Worm (Caenorhabditis elegans) whole organism, L1 larva: ENCODE data around the gene rps-4.

Source experiments
- C04F5.9 ChIP-seq: sonication (generic microtip); optimal IDR thresholded peaks from 2 replicates; lab custom pipeline; 2016; ENCODE audit warnings: missing genetic modification characterization, missing compliant biosample characterization
- aha-1 ChIP-seq: fragments of 150-350 bp; optimal IDR thresholded peaks from 2 replicates; lab custom pipeline; 2014; ENCODE audit warnings: missing biosample characterization, missing genetic modification characterization
- aly-2 ChIP-seq: fragments of 150-350 bp; optimal IDR thresholded peaks from 2 replicates; lab custom pipeline; 2014; ENCODE audit warnings: missing biosample characterization, missing genetic modification characterization
- blmp-1 ChIP-seq: fragments of 150-350 bp; optimal IDR thresholded peaks from 2 replicates; lab custom pipeline; 2014; ENCODE audit warnings: missing biosample characterization, missing genetic modification characterization
- ceh-88 ChIP-seq: fragments of 200-800 bp; sonication (Bioruptor generic); IDR thresholded peaks from 2 replicates; pipeline ENCODE4 v1.3.6; 2022; ENCODE audit warnings: missing genetic modification characterization, missing compliant biosample characterization
- ceh-90 ChIP-seq: sonication (generic microtip); optimal IDR thresholded peaks from 2 replicates; lab custom pipeline; 2016; ENCODE audit warnings: missing genetic modification characterization, missing compliant biosample characterization
- dpl-1 ChIP-seq, 3 experiments: fragments of 150-350 bp in 2 of 3; sonication (generic microtip) in 1 of 3; optimal IDR thresholded peaks; 2 replicates each; lab custom pipeline; 2014 to 2017; ENCODE audit warnings: missing biosample characterization in 3 of 3, missing genetic modification characterization in 3 of 3, missing genetic modification reagents in 3 of 3
- elt-3 ChIP-seq, 6 experiments: fragments of 150-350 bp in 1 of 6; sonication (generic microtip); optimal IDR thresholded peaks; 2 replicates each; lab custom pipeline; 2017 to 2018; ENCODE audit warnings: missing biosample characterization in 6 of 6, missing genetic modification characterization in 6 of 6, inconsistent platforms in 1 of 6
- ets-5 ChIP-seq: fragments of 200-800 bp; sonication (Bioruptor generic); IDR thresholded peaks from 2 replicates; pipeline ENCODE4 v1.3.6; 2022; ENCODE audit warnings: missing genetic modification characterization, missing compliant biosample characterization
- hlh-17 ChIP-seq: fragments of 200-800 bp; sonication (Bioruptor generic); optimal IDR thresholded peaks from 2 replicates; lab custom pipeline; 2018; ENCODE audit warnings: missing genetic modification characterization, mild to moderate bottlenecking, missing compliant biosample characterization, moderate library complexity, borderline replicate concordance
- lin-14 ChIP-seq: fragments of 200-800 bp; sonication (Bioruptor generic); optimal IDR thresholded peaks from 2 replicates; lab custom pipeline; 2018; ENCODE audit warnings: mild to moderate bottlenecking, missing genetic modification characterization, moderate library complexity, missing compliant biosample characterization
- lin-15B ChIP-seq: fragments of 150-350 bp; sonication (generic microtip); optimal IDR thresholded peaks from 3 replicates; lab custom pipeline; 2014; ENCODE audit warnings: missing biosample characterization, missing genetic modification characterization
- lin-35 ChIP-seq, 2 experiments: fragments of 150-350 bp; optimal IDR thresholded peaks; 2 replicates each; lab custom pipeline; 2014; ENCODE audit warnings: missing biosample characterization in 2 of 2, missing genetic modification characterization in 2 of 2, missing genetic modification reagents in 2 of 2
- lir-3 ChIP-seq: sonication (generic microtip); optimal IDR thresholded peaks from 2 replicates; lab custom pipeline; 2016; ENCODE audit warnings: mild to moderate bottlenecking, missing genetic modification characterization, moderate library complexity, missing compliant biosample characterization; ENCODE audit not compliant: poor library complexity
- lsy-2 ChIP-seq, 2 experiments: fragments of 150-350 bp; optimal IDR thresholded peaks; 2 replicates each; lab custom pipeline; 2014; ENCODE audit warnings: missing biosample characterization in 2 of 2, missing genetic modification characterization in 2 of 2
- mab-9 ChIP-seq: fragments of 200-800 bp; sonication (Bioruptor generic); IDR thresholded peaks from 2 replicates; pipeline ENCODE4 v1.3.6; 2022; ENCODE audit warnings: missing genetic modification reagents, missing genetic modification characterization, missing compliant biosample characterization
- mdl-1 ChIP-seq, 2 experiments: fragments of 150-350 bp; optimal IDR thresholded peaks; 2 replicates each; lab custom pipeline; 2014 to 2017; ENCODE audit warnings: missing biosample characterization in 2 of 2, missing genetic modification characterization in 2 of 2, inconsistent platforms in 1 of 2
- mep-1 ChIP-seq: fragments of 150-350 bp; optimal IDR thresholded peaks from 2 replicates; lab custom pipeline; 2014; ENCODE audit warnings: missing biosample characterization, missing genetic modification characterization
- nhr-20 ChIP-seq: sonication (generic microtip); optimal IDR thresholded peaks from 2 replicates; lab custom pipeline; 2016; ENCODE audit warnings: mild to moderate bottlenecking, missing genetic modification characterization, missing compliant biosample characterization
- nhr-47 ChIP-seq: sonication (generic microtip); optimal IDR thresholded peaks from 2 replicates; lab custom pipeline; 2016; ENCODE audit warnings: mild to moderate bottlenecking, missing genetic modification characterization, moderate library complexity, missing compliant biosample characterization
- nhr-71 ChIP-seq: sonication (generic microtip); optimal IDR thresholded peaks from 2 replicates; lab custom pipeline; 2016; ENCODE audit warnings: mild to moderate bottlenecking, missing genetic modification characterization, moderate library complexity, missing compliant biosample characterization
- nhr-84 ChIP-seq: sonication (generic microtip); optimal IDR thresholded peaks from 2 replicates; lab custom pipeline; 2017; ENCODE audit warnings: missing biosample characterization, missing genetic modification characterization
- nhr-85 ChIP-seq: sonication (generic microtip); peaks from one replicate; lab custom pipeline; 2016; ENCODE audit warnings: missing genetic modification characterization, inconsistent platforms, missing compliant biosample characterization
- nhr-90 ChIP-seq: sonication (generic microtip); optimal IDR thresholded peaks from 2 replicates; lab custom pipeline; 2016; ENCODE audit warnings: mild to moderate bottlenecking, missing genetic modification characterization, missing compliant biosample characterization; ENCODE audit not compliant: poor library complexity
- rnt-1 ChIP-seq: sonication (generic microtip); optimal IDR thresholded peaks from 2 replicates; lab custom pipeline; 2016; ENCODE audit warnings: mild to moderate bottlenecking, missing genetic modification characterization, moderate library complexity, missing compliant biosample characterization
- snu-23 ChIP-seq: sonication (generic microtip); optimal IDR thresholded peaks from 2 replicates; lab custom pipeline; 2016; ENCODE audit warnings: missing genetic modification characterization, missing compliant biosample characterization
- sup-37 ChIP-seq: fragments of 200-800 bp; sonication (Bioruptor generic); optimal IDR thresholded peaks from 2 replicates; lab custom pipeline; 2018; ENCODE audit warnings: mild to moderate bottlenecking, missing genetic modification characterization, missing compliant biosample characterization
- tbx-2 ChIP-seq: sonication (generic microtip); optimal IDR thresholded peaks from 2 replicates; lab custom pipeline; 2016; ENCODE audit warnings: missing genetic modification characterization, missing compliant biosample characterization
- unc-130 ChIP-seq: fragments of 150-350 bp; optimal IDR thresholded peaks from 2 replicates; lab custom pipeline; 2017; ENCODE audit warnings: missing biosample characterization, missing genetic modification characterization, inconsistent platforms
- unc-30 ChIP-seq: sonication (generic microtip); optimal IDR thresholded peaks from 2 replicates; lab custom pipeline; 2017; ENCODE audit warnings: missing biosample characterization, missing genetic modification characterization
- unc-62 ChIP-seq: fragments of 150-350 bp; optimal IDR thresholded peaks from 2 replicates; lab custom pipeline; 2014; ENCODE audit warnings: missing biosample characterization, missing genetic modification reagents, missing genetic modification characterization
- vab-15 ChIP-seq: sonication (generic microtip); optimal IDR thresholded peaks from 2 replicates; lab custom pipeline; 2017; ENCODE audit warnings: missing genotype, mild to moderate bottlenecking, missing genetic modification characterization, missing compliant biosample characterization
- ztf-11 ChIP-seq, 2 experiments: sonication (generic microtip); optimal IDR thresholded peaks; 2 replicates each; lab custom pipeline; 2016 to 2017; ENCODE audit warnings: missing genetic modification characterization in 2 of 2, missing biosample characterization in 1 of 2, missing compliant biosample characterization in 1 of 2
- ztf-4 ChIP-seq: fragments of 150-350 bp; optimal IDR thresholded peaks from 2 replicates; lab custom pipeline; 2014; ENCODE audit warnings: missing biosample characterization, missing genetic modification characterization

Gene rps-4

DNA sequence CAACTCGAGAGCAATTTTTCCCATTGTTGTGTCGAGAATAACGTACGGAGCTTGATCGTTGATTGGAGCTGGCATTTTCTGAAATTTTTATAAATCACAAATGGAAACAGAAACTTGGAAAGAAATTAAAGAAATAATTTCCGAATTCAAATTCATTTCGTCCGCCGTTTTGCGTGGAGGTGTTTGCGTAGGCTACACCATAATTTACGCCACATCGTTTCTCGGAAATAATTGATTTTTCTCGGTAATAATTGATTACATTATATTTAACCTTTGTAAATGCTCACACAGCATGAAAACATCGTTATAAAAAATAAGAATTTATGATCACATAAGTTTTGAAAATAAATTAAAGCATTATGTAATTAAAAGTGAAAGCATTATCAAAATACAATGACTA is 48.7 kb upstream of the rps-4 start, which contains the start of gene cyn-12 (continued):
- TF ChIP-seq lin-35 (GFP tag; optimal IDR thresholded peaks at IDR 0.05; lab: Kevin White, UChicago) (peak; percentile 19 to 46), aly-2 (tag; lab: Kevin White, UChicago) (no peak)

DNA sequence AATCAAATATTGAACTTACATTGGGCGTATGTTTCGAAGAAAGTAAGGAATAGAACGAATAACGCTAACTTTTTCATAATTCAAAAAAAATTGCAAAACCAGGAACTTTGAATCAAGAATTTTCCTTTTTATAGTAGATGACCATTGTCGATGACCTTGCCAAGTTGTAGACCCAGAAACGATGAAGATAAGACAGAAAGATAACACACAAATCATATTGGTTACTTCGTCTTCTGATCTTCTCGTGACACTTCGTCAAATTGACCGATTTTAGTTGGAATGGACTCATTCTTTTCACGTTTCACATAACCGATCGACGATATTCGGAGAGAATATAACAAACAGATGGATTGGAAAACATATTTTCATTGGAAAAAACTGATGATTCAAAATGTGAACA is 47.3 kb upstream of the rps-4 start, which contains the start of gene grsp-3:
Gene grsp-3 (minus strand): TSS at position 149 of the 400 bp plus-strand sequence.
- TF ChIP-seq unc-62 (GFP tag; lab: Kevin White, UChicago), result no peak
- peak in 1 of 2 experiments; percentile 32 for TF ChIP-seq mdl-1 (tag; optimal IDR thresholded peaks at IDR 0.05; lab: Kevin White, UChicago)
- peak; percentile 89 for TF ChIP-seq nhr-85
- peak; percentile 60 for TF ChIP-seq lin-14
- no peak for TF ChIP-seq ztf-11 (tag; optimal IDR thresholded peaks at IDR 0.05; lab: Kevin White, UChicago)
- peak; percentile 1 to 33 for TF ChIP-seq lsy-2 (tag; optimal IDR thresholded peaks at IDR 0.05; lab: Kevin White, UChicago)
- TF ChIP-seq ets-5 (GFP tag; lab: Robert Waterston, UW), result no peak
- TF ChIP-seq unc-130, result peak; percentile 39
- TF ChIP-seq ztf-4 (tag; lab: Kevin White, UChicago), result no peak
- peak; percentile 60 for TF ChIP-seq nhr-20 (tag; lab: Kevin White, UChicago)
- TF ChIP-seq lir-3 (tag; lab: Kevin White, UChicago), result no peak
- peak; percentile 18 for TF ChIP-seq tbx-2 (tag; lab: Kevin White, UChicago)
- TF ChIP-seq ceh-90 (tag; lab: Kevin White, UChicago), result no peak
- TF ChIP-seq aly-2 (tag; lab: Kevin White, UChicago), result no peak
- TF ChIP-seq mab-9 (GFP tag; lab: Robert Waterston, UW), result no peak
- TF ChIP-seq dpl-1 (GFP tag; optimal IDR thresholded peaks at IDR 0.05; lab: Kevin White, UChicago), result peak in 1 of 3 experiments; percentile 26
- no peak for TF ChIP-seq sup-37 (GFP tag; lab: Kevin White, UChicago)
- peak; percentile 39 for TF ChIP-seq mep-1 (tag; lab: Kevin White, UChicago)
- peak; percentile 57 for TF ChIP-seq snu-23
- TF ChIP-seq rnt-1 (tag; lab: Kevin White, UChicago), result peak; percentile 7
- TF ChIP-seq hlh-17 (GFP tag; lab: Kevin White, UChicago), result no peak
- TF ChIP-seq blmp-1 (tag; lab: Kevin White, UChicago), result peak; percentile 80
- peak; percentile 59 for TF ChIP-seq nhr-71 (tag; lab: Kevin White, UChicago)
- peak in 1 of 2 experiments; percentile 43 for TF ChIP-seq lin-35 (GFP tag; optimal IDR thresholded peaks at IDR 0.05; lab: Kevin White, UChicago)
- no peak for TF ChIP-seq nhr-90
- TF ChIP-seq elt-3 (tag; optimal IDR thresholded peaks at IDR 0.05; lab: Kevin White, UChicago), result peak in 2 of 6 experiments; percentile 59 to 95

DNA sequence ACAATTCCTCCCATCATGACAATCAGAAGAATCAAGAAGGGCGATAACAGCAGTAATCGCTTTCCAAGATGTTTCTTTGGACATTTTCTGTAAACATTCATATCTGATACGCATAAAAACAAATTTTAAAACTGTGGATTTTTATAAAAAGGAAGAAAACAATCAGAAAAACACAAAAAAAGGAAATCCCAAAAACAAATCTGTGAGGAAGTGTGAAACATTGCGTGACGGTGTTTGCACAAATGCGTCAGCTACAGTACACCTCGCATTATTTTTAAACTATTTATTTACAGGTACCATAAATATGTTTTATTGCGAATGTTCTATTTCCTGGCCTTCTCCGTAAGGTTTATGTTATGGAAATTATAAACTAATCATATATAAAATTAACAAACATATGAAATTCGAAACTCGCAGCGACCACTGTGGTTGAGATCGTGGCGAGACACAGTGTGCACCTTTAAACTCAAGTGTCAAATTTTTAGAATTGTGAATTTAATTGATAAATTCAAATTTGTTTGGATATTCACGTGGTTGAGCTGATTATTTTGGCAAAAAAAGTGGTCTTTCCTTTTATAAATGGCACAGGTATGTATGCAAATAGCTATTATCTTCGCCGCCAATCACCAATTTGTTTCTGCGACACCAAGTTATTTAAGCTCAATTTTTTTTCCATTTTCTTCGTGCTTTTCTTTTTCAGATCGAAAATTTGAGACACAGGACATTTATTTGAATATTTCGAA is 37.0 kb upstream of the rps-4 start, which contains the start of the genes C34D4.10 and str-48:
Gene C34D4.10 (minus strand): TSS at position 101 of the 743 bp plus-strand sequence.
Gene str-48 (plus strand): TSS at position 693 of the 743 bp plus-strand sequence.
- no peak for TF ChIP-seq lin-15B
- TF ChIP-seq ceh-88 (GFP tag; lab: Robert Waterston, UW), result no peak
- no peak for TF ChIP-seq nhr-90

DNA sequence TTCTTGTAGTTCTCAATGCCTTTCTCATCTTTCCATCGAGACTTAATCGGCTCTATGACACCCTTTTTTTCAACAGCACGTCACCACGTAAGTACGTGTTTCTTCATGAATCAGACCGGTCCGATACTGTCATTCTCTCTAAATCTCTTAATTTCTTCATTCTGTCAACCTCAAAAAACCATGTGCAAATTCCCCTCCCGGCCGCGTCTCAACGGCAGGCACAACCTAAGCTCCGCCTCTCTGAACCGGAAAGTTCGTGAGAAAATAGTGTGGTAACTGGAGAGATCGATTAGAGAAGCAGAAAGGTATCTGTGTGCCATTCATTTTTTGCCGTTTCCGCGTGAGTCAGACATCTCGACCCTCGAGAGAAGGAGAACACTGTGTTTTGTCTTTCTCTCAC is 30.1 kb upstream of the rps-4 start, which contains the start of gene nas-8:
Gene nas-8 (plus strand): TSS at position 301 of the 400 bp plus-strand sequence.
- no peak for TF ChIP-seq nhr-90
- peak; percentile 11 for TF ChIP-seq snu-23
- TF ChIP-seq, all 84 proteins: peak for 1

DNA sequence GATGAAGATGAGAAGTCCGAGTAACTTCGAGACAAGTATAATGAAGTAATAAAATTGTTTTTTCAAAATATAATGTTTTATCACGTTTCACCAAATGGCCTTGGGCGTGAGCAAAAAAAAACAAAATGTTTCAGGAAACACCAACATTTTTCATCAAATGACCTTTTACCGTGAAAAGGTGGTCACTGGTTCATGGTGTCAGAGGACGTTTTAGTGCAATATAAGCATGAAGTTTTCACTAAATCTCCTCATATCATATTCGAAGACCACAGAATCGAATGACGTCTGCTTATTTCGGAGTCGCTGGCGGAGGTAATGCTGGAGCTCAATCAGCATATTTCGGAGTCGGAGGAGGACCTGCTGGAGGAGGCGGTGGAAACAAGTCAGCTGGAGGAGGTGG is 26.9 kb upstream of the rps-4 start, which contains the start of the genes ZC477.7 and ssq-3:
Gene ZC477.7 (minus strand): TSS at position 101 of the 400 bp plus-strand sequence.
Gene ssq-3 (plus strand): TSS at position 251 of the 400 bp plus-strand sequence.
- no peak for TF ChIP-seq ztf-11 (tag; optimal IDR thresholded peaks at IDR 0.05; lab: Kevin White, UChicago)
- TF ChIP-seq vab-15 (tag; lab: Kevin White, UChicago), result no peak
- TF ChIP-seq C04F5.9 (tag; lab: Kevin White, UChicago), result no peak
- TF ChIP-seq hlh-17 (GFP tag; lab: Kevin White, UChicago), result no peak
- no peak for TF ChIP-seq unc-30
- TF ChIP-seq blmp-1 (tag; lab: Kevin White, UChicago), result no peak
- no peak for TF ChIP-seq nhr-47
- TF ChIP-seq unc-130, result no peak
- TF ChIP-seq aha-1 (tag; lab: Kevin White, UChicago), result no peak
- TF ChIP-seq nhr-84, result no peak
